Fruit fly (Drosophila melanogaster): ENCODE results near the gene CG8927.
A peak's percentile ranks its signal among the peaks of the same experiment; 100 is the strongest.

CG8927 gene

dm6 chr3R:16210808-16211578 is 30.2 kb downstream of the CG8927 start (continued):
- TF ChIP-seq Elba2 (GFP tag; optimal IDR thresholded peaks at IDR 0.05), result no peak
- no peak for TF ChIP-seq hkb (optimal IDR thresholded peaks at IDR 0.05)
- no peak for TF ChIP-seq hkb (GFP tag; IDR thresholded peaks at IDR 0.05)
- TF ChIP-seq CG4617 (GFP tag; optimal IDR thresholded peaks at IDR 0.05; ENCODE audit: borderline replicate concordance), result no peak
- peak; percentile 11; the same call in 1 of the 2 replicates for TF ChIP-seq bbx (GFP tag; IDR thresholded peaks at IDR 0.05; ENCODE audit: partially characterized antibody)
- no peak for TF ChIP-seq CG9609 (GFP tag; optimal IDR thresholded peaks at IDR 0.05)
- TF ChIP-seq Pdp1 (GFP tag; optimal IDR thresholded peaks at IDR 0.05), result peak in 1 of 2 experiments; percentile 18
- 0 out of 2 replicates have a peak, but pooled peaks have one; percentile 17 for TF ChIP-seq sob (GFP tag; IDR thresholded peaks at IDR 0.05)
- no peak for TF ChIP-seq CG4282 (GFP tag; optimal IDR thresholded peaks at IDR 0.05)
- no peak for TF ChIP-seq CG10321 (GFP tag; IDR thresholded peaks at IDR 0.05)
- TF ChIP-seq usp (GFP tag; optimal IDR thresholded peaks at IDR 0.05), result no peak
- no peak for TF ChIP-seq cato (GFP tag; optimal IDR thresholded peaks at IDR 0.05; ENCODE audit: borderline replicate concordance)
- TF ChIP-seq Dp (GFP tag; optimal IDR thresholded peaks at IDR 0.05), result no peak
- no peak for TF ChIP-seq CG11723 (GFP tag; optimal IDR thresholded peaks at IDR 0.05)
- TF ChIP-seq pita (GFP tag; optimal IDR thresholded peaks at IDR 0.05), result no peak
- TF ChIP-seq Scr (GFP tag; IDR thresholded peaks at IDR 0.05; ENCODE audit: partially characterized antibody), result no peak
- TF ChIP-seq ssp (GFP tag; IDR thresholded peaks at IDR 0.05), result no peak
- no peak for TF ChIP-seq Xrp1 (GFP tag; IDR thresholded peaks at IDR 0.05)
- no peak for TF ChIP-seq Sry-β (GFP tag; optimal IDR thresholded peaks at IDR 0.05)
- TF ChIP-seq vfl (GFP tag; optimal IDR thresholded peaks at IDR 0.05), result no peak
- no peak for TF ChIP-seq da (GFP tag; optimal IDR thresholded peaks at IDR 0.05)
- TF ChIP-seq CG17186 (GFP tag; optimal IDR thresholded peaks at IDR 0.05), result no peak
- TF ChIP-seq HLH54F (GFP tag; optimal IDR thresholded peaks at IDR 0.05), result no peak
- no peak for TF ChIP-seq NC2β (GFP tag; optimal IDR thresholded peaks at IDR 0.05)
- no peak for TF ChIP-seq trh (GFP tag; optimal IDR thresholded peaks at IDR 0.05)
- TF ChIP-seq CG8290 (GFP tag; optimal IDR thresholded peaks at IDR 0.05), result no peak
- TF ChIP-seq CG8290 (tag; optimal IDR thresholded peaks at IDR 0.05), result peak in 1 of 2 experiments; percentile 70
- no peak for TF ChIP-seq Xbp1 (GFP tag; optimal IDR thresholded peaks at IDR 0.05)
- no peak for TF ChIP-seq tin (GFP tag; optimal IDR thresholded peaks at IDR 0.05)
- TF ChIP-seq oc (tag; optimal IDR thresholded peaks at IDR 0.05), result no peak
- no peak for TF ChIP-seq Hmx (GFP tag; optimal IDR thresholded peaks at IDR 0.05)
- no peak for TF ChIP-seq Oli (tag; optimal IDR thresholded peaks at IDR 0.05)
- peak; percentile 11 for TF ChIP-seq CG6854 (GFP tag; optimal IDR thresholded peaks at IDR 0.05)
- peak; percentile 5 for TF ChIP-seq CG31365 (tag; optimal IDR thresholded peaks at IDR 0.05)
- no peak for TF ChIP-seq CG17829 (tag; optimal IDR thresholded peaks at IDR 0.05)
- TF ChIP-seq lmd (GFP tag; IDR thresholded peaks at IDR 0.05), result no peak

DNA sequence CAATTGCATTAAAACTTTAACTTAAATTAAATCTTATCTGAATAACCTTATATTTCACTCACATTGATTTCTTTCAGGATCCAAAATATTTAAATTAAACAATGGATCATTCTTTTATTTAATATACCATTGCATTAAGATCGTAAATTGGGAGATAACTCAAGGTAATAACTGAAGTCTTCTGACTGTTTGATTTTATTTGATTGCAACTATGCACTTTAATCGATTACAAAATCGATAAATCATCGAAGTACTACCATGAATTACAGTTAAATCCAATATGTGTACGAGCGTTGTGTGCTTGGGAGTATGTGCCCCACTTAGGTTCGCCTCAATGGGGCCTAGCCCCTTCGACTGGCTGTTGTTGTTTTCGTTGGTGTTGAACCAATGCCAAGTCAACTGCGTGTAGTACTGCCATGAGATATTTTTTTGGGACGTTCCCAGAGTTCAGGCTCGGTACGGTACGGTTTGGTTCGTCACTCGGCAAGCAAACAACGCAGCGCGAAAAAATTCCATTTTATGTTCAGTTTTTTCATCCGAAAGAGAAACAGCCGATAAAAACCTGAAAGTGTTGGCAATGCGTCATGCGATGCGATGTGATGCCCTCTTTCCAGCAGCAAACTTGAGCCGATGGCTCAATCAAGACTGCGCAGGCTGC is 31.2 kb downstream of the CG8927 start:
- no peak for TF ChIP-seq Blimp-1 (GFP tag; optimal IDR thresholded peaks at IDR 0.05)
- TF ChIP-seq CG10321 (GFP tag; IDR thresholded peaks at IDR 0.05), result no peak
- TF ChIP-seq CG8388 (GFP tag; optimal IDR thresholded peaks at IDR 0.05), result no peak
- TF ChIP-seq CG15479 (GFP tag; optimal IDR thresholded peaks at IDR 0.05), result no peak
- TF ChIP-seq CG6654 (GFP tag; optimal IDR thresholded peaks at IDR 0.05), result no peak
- TF ChIP-seq dysf (GFP tag; IDR thresholded peaks at IDR 0.05), result no peak
- no peak for TF ChIP-seq CG42726 (GFP tag; IDR thresholded peaks at IDR 0.05; ENCODE audit: partially characterized antibody)
- no peak for TF ChIP-seq so (GFP tag; IDR thresholded peaks at IDR 0.05)
- no peak for TF ChIP-seq psq (GFP tag; optimal IDR thresholded peaks at IDR 0.05)
- TF ChIP-seq CG11504 (tag; optimal IDR thresholded peaks at IDR 0.05), result peak; percentile 16
- no peak for TF ChIP-seq Rx (GFP tag; IDR thresholded peaks at IDR 0.05)
- TF ChIP-seq emc (GFP tag; optimal IDR thresholded peaks at IDR 0.05), result no peak
- no peak for TF ChIP-seq CG17328 (GFP tag; IDR thresholded peaks at IDR 0.05)
- no peak for TF ChIP-seq CoRest (tag; optimal IDR thresholded peaks at IDR 0.05)
- TF ChIP-seq CG2678 (tag; optimal IDR thresholded peaks at IDR 0.05), result peak; percentile 2
- TF ChIP-seq CG1233 (GFP tag; optimal IDR thresholded peaks at IDR 0.05), result no peak
